Worm (Caenorhabditis elegans): ENCODE measurements around the gene daf-31.
A peak's percentile ranks its signal among the peaks of the same experiment; 100 is the strongest.

The daf-31 gene

DNA sequence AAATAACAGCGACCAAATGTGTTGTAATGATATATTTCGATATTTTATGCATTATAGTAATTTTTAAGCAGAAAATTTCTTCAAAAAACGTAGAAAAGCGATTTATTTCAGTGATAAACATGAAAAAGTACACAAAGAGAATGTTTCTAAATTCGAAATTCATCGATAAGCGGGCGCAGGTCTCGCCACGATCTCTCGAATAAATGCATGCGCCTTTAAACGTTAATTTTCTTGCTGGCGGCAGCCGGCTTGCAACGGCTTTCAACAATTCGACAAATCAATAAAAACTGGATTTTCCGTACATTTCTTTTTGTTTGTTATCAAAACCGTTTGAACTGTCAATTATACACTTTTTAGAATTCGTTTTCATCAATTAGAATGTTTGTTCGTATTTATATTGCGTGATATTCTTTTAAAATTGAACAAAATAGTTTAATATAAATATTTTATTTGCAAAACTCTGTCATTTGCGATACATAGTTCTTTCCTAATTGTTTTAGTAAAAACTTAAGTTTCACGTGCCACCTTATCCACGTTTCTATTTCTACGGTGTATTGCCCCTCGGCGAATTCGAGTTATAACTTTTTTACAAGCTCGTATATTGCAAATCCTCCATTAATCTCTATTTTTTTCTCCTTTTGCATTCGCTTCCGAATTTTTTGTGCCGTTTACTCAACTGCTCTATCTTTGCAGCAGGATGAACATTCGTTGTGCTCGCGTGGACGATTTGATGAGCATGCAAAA lies at the start of gene daf-31:
Gene daf-31, plus strand, starts transcription at position 694 of the 744 bp plus-strand sequence.
- TF ChIP-seq sea-1 (GFP tag; conservative IDR thresholded peaks at IDR 0.05) = 0 out of 2 replicates have a peak, but pooled peaks have one; percentile 5
- no peak for TF ChIP-seq F13C5.2 (tag; optimal IDR thresholded peaks at IDR 0.05)
- no peak for TF ChIP-seq pes-1 (GFP tag; IDR thresholded peaks at IDR 0.05)
- no peak for TF ChIP-seq B0310.2 (tag; optimal IDR thresholded peaks at IDR 0.05)
- TF ChIP-seq ama-1 (optimal IDR thresholded peaks at IDR 0.05) = no peak

- TF ChIP-seq hmbx-1 (tag; optimal IDR thresholded peaks at IDR 0.05) = no peak
- no peak for TF ChIP-seq ets-7 (tag; optimal IDR thresholded peaks at IDR 0.05)
- no peak for TF ChIP-seq B0310.2 (tag; optimal IDR thresholded peaks at IDR 0.05)
- no peak for TF ChIP-seq F13C5.2 (tag; optimal IDR thresholded peaks at IDR 0.05)
- TF ChIP-seq flt-1 (GFP tag; IDR thresholded peaks at IDR 0.05) = no peak
- no peak for TF ChIP-seq hnd-1 (tag; optimal IDR thresholded peaks at IDR 0.05)
- TF ChIP-seq scrt-1 (GFP tag; IDR thresholded peaks at IDR 0.05) = no peak
- no peak for TF ChIP-seq tbx-37 (GFP tag; conservative IDR thresholded peaks at IDR 0.05)
- TF ChIP-seq ceh-13 (GFP tag; optimal IDR thresholded peaks at IDR 0.05) = no peak
- no peak for TF ChIP-seq aly-1 (tag; optimal IDR thresholded peaks at IDR 0.05)
- no peak for TF ChIP-seq tbx-11 (GFP tag; IDR thresholded peaks at IDR 0.05)
- TF ChIP-seq pes-1 (GFP tag; IDR thresholded peaks at IDR 0.05) = no peak
Observed at ce11 chrIV:8241312-8241833, 48.7 kb upstream of the daf-31 start.

DNA sequence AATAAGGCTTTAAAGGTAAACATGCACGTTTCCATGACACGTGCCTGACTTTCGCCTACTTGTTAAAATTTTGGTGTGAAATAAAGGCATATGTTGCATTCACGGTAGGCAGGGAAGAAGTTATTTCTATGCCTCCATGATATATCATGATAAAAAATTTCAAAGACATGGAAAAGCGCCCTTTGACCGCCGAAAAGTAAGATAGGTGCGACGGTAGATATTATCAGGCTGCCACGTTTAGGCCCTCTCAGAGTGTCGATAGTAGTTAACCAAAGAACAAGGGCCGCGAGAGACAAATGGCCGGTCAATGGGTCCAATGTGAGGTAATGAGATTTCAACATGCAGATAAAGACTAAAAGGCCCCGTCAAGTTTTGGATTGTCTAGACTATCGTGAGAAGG lies 46.9 kb upstream of the daf-31 start:
- TF ChIP-seq ama-1 (optimal IDR thresholded peaks at IDR 0.05) (no peak), tbx-11 (GFP tag; IDR thresholded peaks at IDR 0.05) (no peak), ets-7 (tag; optimal IDR thresholded peaks at IDR 0.05) (no peak), scrt-1 (GFP tag; IDR thresholded peaks at IDR 0.05) (no peak), hmg-4 (GFP tag; optimal IDR thresholded peaks at IDR 0.05) (no peak), aly-1 (tag; optimal IDR thresholded peaks at IDR 0.05) (no peak), tra-4 (tag; optimal IDR thresholded peaks at IDR 0.05) (no peak), flt-1 (GFP tag; IDR thresholded peaks at IDR 0.05) (no peak), sea-1 (GFP tag; conservative IDR thresholded peaks at IDR 0.05) (no peak), ceh-36 (tag; optimal IDR thresholded peaks at IDR 0.05) (no peak), ceh-13 (GFP tag; optimal IDR thresholded peaks at IDR 0.05) (no peak), hnd-1 (tag; optimal IDR thresholded peaks at IDR 0.05) (no peak), tbx-37 (GFP tag; conservative IDR thresholded peaks at IDR 0.05) (no peak), pes-1 (GFP tag; IDR thresholded peaks at IDR 0.05) (no peak), B0310.2 (tag; optimal IDR thresholded peaks at IDR 0.05) (no peak)

ce11 chrIV:8243599-8243998 lies 46.5 kb upstream of the daf-31 start, which contains the start of gene T09A12.8:
TSS of gene T09A12.8 (minus strand) at chrIV:8243699.
- TF ChIP-seq ceh-36 (tag; optimal IDR thresholded peaks at IDR 0.05) (no peak), tbx-11 (GFP tag; IDR thresholded peaks at IDR 0.05) (no peak), hmg-4 (GFP tag; optimal IDR thresholded peaks at IDR 0.05) (no peak), ceh-13 (GFP tag; optimal IDR thresholded peaks at IDR 0.05) (no peak), sea-1 (GFP tag; conservative IDR thresholded peaks at IDR 0.05) (no peak)

ce11 chrIV:8244112-8244511 lies 46.0 kb upstream of the daf-31 start, which contains the start of gene T09A12.1:
TSS of gene T09A12.1 (plus strand) at chrIV:8244412.
- TF ChIP-seq B0310.2 (tag; optimal IDR thresholded peaks at IDR 0.05) (no peak), tbx-11 (GFP tag; IDR thresholded peaks at IDR 0.05) (no peak), hmg-4 (GFP tag; optimal IDR thresholded peaks at IDR 0.05) (no peak), hmbx-1 (tag; optimal IDR thresholded peaks at IDR 0.05) (no peak)

DNA sequence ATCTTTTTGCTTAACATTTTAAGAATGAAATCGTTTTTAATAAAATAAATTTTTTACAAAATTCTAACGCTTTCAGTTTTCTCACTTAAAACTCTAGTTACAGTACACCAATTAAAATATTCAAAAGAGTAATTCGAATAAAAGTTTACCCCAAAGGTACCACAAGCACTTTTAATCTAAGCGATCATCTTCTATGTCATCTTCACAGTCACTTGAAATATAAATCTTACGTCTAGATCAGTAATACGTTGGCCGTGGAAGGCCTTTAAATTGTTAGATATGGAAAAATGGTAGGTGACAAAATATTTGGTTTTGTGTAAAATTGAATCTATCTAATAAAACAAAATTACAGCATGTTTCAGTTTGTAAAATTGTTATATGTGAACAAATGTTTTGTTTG lies 42.7 kb upstream of the daf-31 start:
- TF ChIP-seq ama-1 (optimal IDR thresholded peaks at IDR 0.05) (no peak), ets-7 (tag; optimal IDR thresholded peaks at IDR 0.05) (no peak), ceh-36 (tag; optimal IDR thresholded peaks at IDR 0.05) (no peak), hmg-4 (GFP tag; optimal IDR thresholded peaks at IDR 0.05) (no peak), hnd-1 (tag; optimal IDR thresholded peaks at IDR 0.05) (no peak), aly-1 (tag; optimal IDR thresholded peaks at IDR 0.05) (no peak), sea-1 (GFP tag; conservative IDR thresholded peaks at IDR 0.05) (no peak), scrt-1 (GFP tag; IDR thresholded peaks at IDR 0.05) (no peak), flt-1 (GFP tag; IDR thresholded peaks at IDR 0.05) (no peak)

- TF ChIP-seq pes-1 (GFP tag; IDR thresholded peaks at IDR 0.05) (no peak), tra-4 (tag; optimal IDR thresholded peaks at IDR 0.05) (no peak)
Observed at ce11 chrIV:8251346-8251745, 38.7 kb upstream of the daf-31 start.

DNA sequence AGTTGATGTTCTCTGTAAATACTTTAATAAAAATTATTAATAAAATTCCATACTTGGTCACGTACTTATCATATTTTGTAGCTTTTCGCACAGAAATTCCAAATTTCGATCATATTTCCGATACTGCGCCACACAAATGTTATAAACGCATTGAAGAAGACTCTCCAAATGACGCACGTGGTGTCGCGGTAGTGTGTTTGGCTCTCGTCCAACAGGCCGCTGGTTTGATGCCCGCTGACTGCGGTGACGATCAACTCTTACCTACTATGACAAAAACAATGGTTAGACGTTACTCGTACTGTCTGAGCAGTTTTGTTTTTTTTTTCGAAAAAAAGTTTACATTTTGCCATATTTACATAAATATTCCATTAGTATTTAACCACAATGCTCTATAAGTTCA lies 37.2 kb upstream of the daf-31 start:
- TF ChIP-seq ama-1 (optimal IDR thresholded peaks at IDR 0.05) (no peak), ceh-13 (GFP tag; optimal IDR thresholded peaks at IDR 0.05) (peak; percentile 97), sea-1 (GFP tag; conservative IDR thresholded peaks at IDR 0.05) (peak; percentile 95), tra-4 (tag; optimal IDR thresholded peaks at IDR 0.05) (peak; percentile 91), pes-1 (GFP tag; IDR thresholded peaks at IDR 0.05) (peak; percentile 97), aly-1 (tag; optimal IDR thresholded peaks at IDR 0.05) (peak; percentile 91), ets-7 (tag; optimal IDR thresholded peaks at IDR 0.05) (peak; percentile 81), hmbx-1 (tag; optimal IDR thresholded peaks at IDR 0.05) (peak; percentile 92), tbx-11 (GFP tag; IDR thresholded peaks at IDR 0.05) (peak; percentile 96), scrt-1 (GFP tag; IDR thresholded peaks at IDR 0.05) (peak; percentile 96; the same call in 1 of the 2 replicates), tbx-37 (GFP tag; conservative IDR thresholded peaks at IDR 0.05) (peak; percentile 95), flt-1 (GFP tag; IDR thresholded peaks at IDR 0.05) (peak; percentile 99), B0310.2 (tag; optimal IDR thresholded peaks at IDR 0.05) (peak; percentile 97), F13C5.2 (tag; optimal IDR thresholded peaks at IDR 0.05) (peak; percentile 98), ceh-36 (tag; optimal IDR thresholded peaks at IDR 0.05) (peak; percentile 97), hmg-4 (GFP tag; optimal IDR thresholded peaks at IDR 0.05) (no peak), hnd-1 (tag; optimal IDR thresholded peaks at IDR 0.05) (peak; percentile 93)
